Fruit fly (Drosophila melanogaster): ENCODE results near the gene HP1D3csd.
A peak's percentile ranks its signal among the peaks of the same experiment; 100 is the strongest.

Gene HP1D3csd

DNA sequence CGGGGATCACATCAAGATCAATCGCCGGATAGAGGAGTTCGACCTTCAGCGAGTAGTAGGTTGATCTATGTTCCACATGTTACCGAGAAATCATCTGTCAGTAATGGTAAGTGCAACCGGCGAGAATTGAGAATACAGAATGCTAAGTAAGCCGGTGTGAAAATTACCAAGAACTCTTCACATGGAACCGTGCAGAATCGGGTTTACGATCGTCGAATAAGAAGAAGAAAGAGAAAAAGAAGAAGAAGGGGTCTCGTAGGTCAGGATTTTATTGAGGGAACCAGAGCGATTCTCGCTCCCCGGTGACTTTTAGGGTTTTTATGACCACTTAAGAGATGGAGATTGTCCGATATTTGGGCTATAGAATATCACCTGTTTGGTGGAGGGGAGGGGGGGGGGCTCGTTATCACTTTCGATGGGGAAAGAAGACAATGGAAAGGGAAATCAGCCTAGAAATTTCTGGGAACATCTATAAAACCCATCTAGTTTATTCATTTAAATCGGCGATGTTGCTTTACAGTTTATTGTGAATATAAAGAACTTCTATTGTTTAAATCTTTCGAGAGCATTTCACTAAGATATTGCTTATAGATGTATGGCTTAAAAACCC lies 31.1 kb downstream of the HP1D3csd start:
- no peak for TF ChIP-seq CG3032 (tag; optimal IDR thresholded peaks at IDR 0.05)
- TF ChIP-seq svp (GFP tag) = peak; percentile 47

DNA sequence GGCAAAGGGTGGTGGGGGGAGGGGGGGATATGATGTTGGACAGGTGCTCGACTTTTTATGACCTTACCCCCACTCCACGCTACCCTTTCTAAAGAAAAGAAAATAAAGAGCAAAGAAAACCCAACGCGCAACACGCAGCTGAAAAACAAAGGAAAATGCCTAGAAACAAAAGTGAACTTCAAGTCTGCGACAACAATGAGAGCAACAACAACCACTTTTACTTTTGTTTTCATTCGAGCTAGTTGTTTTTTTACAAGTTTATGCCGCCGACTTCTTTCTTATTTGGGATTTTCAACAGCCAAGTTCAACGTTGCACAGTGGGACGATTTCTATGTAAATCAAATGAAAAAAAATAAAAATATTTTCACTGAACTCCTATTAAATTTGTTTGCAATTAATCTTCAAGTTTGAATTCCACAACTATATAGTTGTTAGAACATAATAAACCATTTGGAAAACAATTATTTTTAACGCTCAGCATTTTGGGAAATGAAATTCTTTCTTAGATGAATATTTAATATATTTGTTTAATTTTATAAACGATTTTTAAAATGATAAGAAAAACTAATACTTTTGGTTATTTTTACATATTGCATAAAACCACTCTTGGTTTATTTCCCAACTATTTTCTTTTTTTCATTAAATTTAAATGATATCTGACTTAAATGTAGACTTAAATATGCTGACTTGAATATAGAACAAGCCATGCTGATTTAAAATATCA lies 34.7 kb downstream of the HP1D3csd start:
- TF ChIP-seq CG16779 (tag; optimal IDR thresholded peaks at IDR 0.05) = peak; percentile 35
- no peak for TF ChIP-seq svp (GFP tag)
- peak; percentile 18 for TF ChIP-seq Met (GFP tag; optimal IDR thresholded peaks at IDR 0.05)
- TF ChIP-seq Eip75B (GFP tag; optimal IDR thresholded peaks at IDR 0.05) = peak; percentile 37
- TF ChIP-seq acj6 (GFP tag; optimal IDR thresholded peaks at IDR 0.05) = peak; percentile 46
- peak; percentile 11 for TF ChIP-seq dac (GFP tag; optimal IDR thresholded peaks at IDR 0.05)
- no peak for TF ChIP-seq CG31627 (GFP tag; optimal IDR thresholded peaks at IDR 0.05)
- peak; percentile 85 for TF ChIP-seq CG32006 (GFP tag; optimal IDR thresholded peaks at IDR 0.05)
- TF ChIP-seq Hr39 (GFP tag; optimal IDR thresholded peaks at IDR 0.05) = no peak
- TF ChIP-seq Smox (GFP tag; optimal IDR thresholded peaks at IDR 0.05) = peak; percentile 34
- TF ChIP-seq CG3919 (GFP tag; optimal IDR thresholded peaks at IDR 0.05) = peak; percentile 50
- TF ChIP-seq CG10669 (GFP tag; optimal IDR thresholded peaks at IDR 0.05) = peak; percentile 40
- peak; percentile 65 for TF ChIP-seq CG3032 (tag; optimal IDR thresholded peaks at IDR 0.05)
- no peak for TF ChIP-seq vri (GFP tag; optimal IDR thresholded peaks at IDR 0.05)
- no peak for TF ChIP-seq CG11902 (GFP tag; optimal IDR thresholded peaks at IDR 0.05)
- TF ChIP-seq CG6792 (GFP tag; optimal IDR thresholded peaks at IDR 0.05) = peak; percentile 34
- TF ChIP-seq spab (GFP tag; optimal IDR thresholded peaks at IDR 0.05) = peak; percentile 46
- TF ChIP-seq lz (GFP tag; optimal IDR thresholded peaks at IDR 0.05) = peak; percentile 39
- TF ChIP-seq Sox15 (GFP tag; optimal IDR thresholded peaks at IDR 0.05) = no peak
- TF ChIP-seq Sox14 (GFP tag; optimal IDR thresholded peaks at IDR 0.05) = no peak
- peak; percentile 75 for TF ChIP-seq CG4318 (GFP tag; optimal IDR thresholded peaks at IDR 0.05)
- no peak for TF ChIP-seq fkh (GFP tag; optimal IDR thresholded peaks at IDR 0.05)
- TF ChIP-seq achi (GFP tag; optimal IDR thresholded peaks at IDR 0.05) = peak; percentile 60
- peak; percentile 37 for TF ChIP-seq pdm3 (GFP tag; optimal IDR thresholded peaks at IDR 0.05)
- peak; percentile 46 for TF ChIP-seq CG15336 (GFP tag; IDR thresholded peaks at IDR 0.05)
- TF ChIP-seq net (GFP tag; optimal IDR thresholded peaks at IDR 0.05) = peak; percentile 49
- TF ChIP-seq fd59A (GFP tag; optimal IDR thresholded peaks at IDR 0.05) = peak; percentile 39
- TF ChIP-seq eg (GFP tag; IDR thresholded peaks at IDR 0.05) = 0 out of 3 replicates have a peak, but pooled peaks have one; percentile 27
- no peak for TF ChIP-seq Hr38 (GFP tag; optimal IDR thresholded peaks at IDR 0.05)
- no peak for TF ChIP-seq CG9139 (GFP tag; optimal IDR thresholded peaks at IDR 0.05)
- no peak for TF ChIP-seq CG1621 (tag; optimal IDR thresholded peaks at IDR 0.05)
- TF ChIP-seq CG11294 (GFP tag; IDR thresholded peaks at IDR 0.05) = no peak
- peak; percentile 4 for TF ChIP-seq CG8319 (GFP tag; optimal IDR thresholded peaks at IDR 0.05)
- TF ChIP-seq CG11762 (GFP tag; optimal IDR thresholded peaks at IDR 0.05; ENCODE audit: insufficient read depth) = peak; percentile 32
- no peak for TF ChIP-seq Sox102F (GFP tag; optimal IDR thresholded peaks at IDR 0.05)
- TF ChIP-seq CG8119 (GFP tag; IDR thresholded peaks at IDR 0.05) = peak; percentile 55; the same call in 1 of the 3 replicates
- TF ChIP-seq CG8632 (GFP tag; optimal IDR thresholded peaks at IDR 0.05) = peak; percentile 69
- peak; percentile 41 for TF ChIP-seq topi (GFP tag; optimal IDR thresholded peaks at IDR 0.05)
- TF ChIP-seq CG10631 (GFP tag; optimal IDR thresholded peaks at IDR 0.05) = peak; percentile 71
- no peak for TF ChIP-seq Ets21C (GFP tag; optimal IDR thresholded peaks at IDR 0.05)
- peak; percentile 61 for TF ChIP-seq esn (GFP tag; optimal IDR thresholded peaks at IDR 0.05)
- no peak for TF ChIP-seq Eip93F (GFP tag; optimal IDR thresholded peaks at IDR 0.05)
- peak; percentile 56 for TF ChIP-seq Ets96B (tag; optimal IDR thresholded peaks at IDR 0.05)
- TF ChIP-seq Gug (GFP tag; IDR thresholded peaks at IDR 0.05) = no peak
- no peak for TF ChIP-seq CG6163 (GFP tag; IDR thresholded peaks at IDR 0.05)
- TF ChIP-seq fd85E (GFP tag; optimal IDR thresholded peaks at IDR 0.05) = no peak
- peak; percentile 71 for TF ChIP-seq CG34406 (GFP tag; optimal IDR thresholded peaks at IDR 0.05)
- peak; percentile 7 for TF ChIP-seq dsx (GFP tag; optimal IDR thresholded peaks at IDR 0.05; ENCODE audit: poor library complexity, severe bottlenecking)

Measured in whole organism, prepupa.